Worm (Caenorhabditis elegans): ENCODE results near the gene F53H8.3.

The F53H8.3 gene

DNA sequence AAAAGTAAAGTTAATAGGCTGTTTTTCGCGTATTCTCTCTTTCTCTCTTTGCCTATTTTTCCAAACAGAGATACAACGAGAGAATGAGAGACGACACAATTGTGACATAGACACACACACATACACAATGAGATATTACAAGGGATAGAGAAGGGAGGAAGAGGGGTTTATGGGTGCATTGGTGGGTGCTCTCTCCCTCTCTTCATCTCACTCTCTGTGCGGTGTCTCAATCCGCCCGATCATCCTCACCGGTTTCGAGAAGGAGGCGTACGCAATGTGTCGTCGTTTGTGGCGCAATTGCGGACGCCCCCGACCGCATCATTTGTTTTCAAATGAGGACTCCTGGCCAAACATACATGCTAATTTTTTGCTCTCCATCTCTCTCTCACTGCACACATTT is 11.1 kb downstream of the F53H8.3 start (continued):
- no peak for TF ChIP-seq F37B4.10 (GFP tag; IDR thresholded peaks at IDR 0.05)
- no peak for TF ChIP-seq rec-8 (tag; optimal IDR thresholded peaks at IDR 0.05)
- no peak for TF ChIP-seq nhr-90 (tag; optimal IDR thresholded peaks at IDR 0.05)
- peak; percentile 83 for TF ChIP-seq somi-1 (GFP tag; optimal IDR thresholded peaks at IDR 0.05)
- no peak for TF ChIP-seq nfya-2 (GFP tag; IDR thresholded peaks at IDR 0.05)
- TF ChIP-seq lsl-1 (GFP tag; optimal IDR thresholded peaks at IDR 0.05), result no peak
- no peak for TF ChIP-seq ztf-25 (GFP tag; IDR thresholded peaks at IDR 0.05)
- peak; percentile 68 for TF ChIP-seq mcd-1 (GFP tag; IDR thresholded peaks at IDR 0.05)
- no peak for TF ChIP-seq repo-1 (tag; optimal IDR thresholded peaks at IDR 0.05)
- no peak for TF ChIP-seq ceh-58 (GFP tag; IDR thresholded peaks at IDR 0.05)
- no peak for TF ChIP-seq Y56A3A.18 (GFP tag; IDR thresholded peaks at IDR 0.05)
- no peak for TF ChIP-seq D2030.7 (GFP tag; IDR thresholded peaks at IDR 0.05)
- no peak for TF ChIP-seq F10E7.11 (tag; optimal IDR thresholded peaks at IDR 0.05)
- peak; percentile 37 for TF ChIP-seq ZK185.1 (tag; optimal IDR thresholded peaks at IDR 0.05; ENCODE audit: poor library complexity, severe bottlenecking)
- TF ChIP-seq egrh-3 (GFP tag; IDR thresholded peaks at IDR 0.05), result peak; percentile 62
- 0 out of 2 replicates have a peak, but pooled peaks have one; percentile 41 for TF ChIP-seq ztf-6 (GFP tag; IDR thresholded peaks at IDR 0.05)
- no peak for TF ChIP-seq nfya-1 (tag; optimal IDR thresholded peaks at IDR 0.05; ENCODE audit: borderline replicate concordance, insufficient read depth)
- no peak for TF ChIP-seq pha-4 (tag; optimal IDR thresholded peaks at IDR 0.05)
- no peak for TF ChIP-seq mes-4 (tag; optimal IDR thresholded peaks at IDR 0.05)
- TF ChIP-seq bed-2 (GFP tag; IDR thresholded peaks at IDR 0.05), result 0 out of 2 replicates have a peak, but pooled peaks have one; percentile 42
- TF ChIP-seq dox-1 (GFP tag; IDR thresholded peaks at IDR 0.05), result peak; percentile 49; the same call in 1 of the 2 replicates
- TF ChIP-seq nfyb-1 (GFP tag; IDR thresholded peaks at IDR 0.05), result peak; percentile 80
- no peak for TF ChIP-seq B0261.1 (tag; optimal IDR thresholded peaks at IDR 0.05)
- TF ChIP-seq ztf-18 (tag; optimal IDR thresholded peaks at IDR 0.05), result no peak
- peak; percentile 71 for TF ChIP-seq gei-17 (GFP tag; optimal IDR thresholded peaks at IDR 0.05)
- TF ChIP-seq F33H1.4 (GFP tag; IDR thresholded peaks at IDR 0.05), result no peak
- TF ChIP-seq madf-3 (GFP tag; IDR thresholded peaks at IDR 0.05), result no peak
- peak; percentile 60; the same call in 1 of the 2 replicates for TF ChIP-seq B0336.3 (GFP tag; IDR thresholded peaks at IDR 0.05)
- no peak for TF ChIP-seq ztf-3 (GFP tag; optimal IDR thresholded peaks at IDR 0.05)
- TF ChIP-seq snpc-1.3 (tag; optimal IDR thresholded peaks at IDR 0.05; ENCODE audit: insufficient read depth), result no peak
- TF ChIP-seq Y53G8AR.9 (GFP tag; conservative IDR thresholded peaks at IDR 0.05), result no peak
- peak; percentile 90 for TF ChIP-seq ceh-27 (GFP tag; optimal IDR thresholded peaks at IDR 0.05)
- TF ChIP-seq hmg-20 (GFP tag; IDR thresholded peaks at IDR 0.05), result peak; percentile 63
- TF ChIP-seq F22D6.2 (tag; optimal IDR thresholded peaks at IDR 0.05), result no peak
- TF ChIP-seq sdz-38 (tag; optimal IDR thresholded peaks at IDR 0.05), result no peak
- TF ChIP-seq attf-6 (GFP tag; IDR thresholded peaks at IDR 0.05), result no peak
- TF ChIP-seq nhr-80 (tag; optimal IDR thresholded peaks at IDR 0.05), result peak; percentile 46
- peak; percentile 97 for TF ChIP-seq K12H6.12 (tag; optimal IDR thresholded peaks at IDR 0.05)
- no peak for TF ChIP-seq hrde-1 (tag; optimal IDR thresholded peaks at IDR 0.05; ENCODE audit: borderline replicate concordance)
- TF ChIP-seq lag-1 (GFP tag; IDR thresholded peaks at IDR 0.05), result no peak
- no peak for TF ChIP-seq F57A8.1 (GFP tag; optimal IDR thresholded peaks at IDR 0.05)
- TF ChIP-seq B0019.2 (GFP tag; conservative IDR thresholded peaks at IDR 0.05), result no peak
- TF ChIP-seq lin-26 (GFP tag; IDR thresholded peaks at IDR 0.05), result peak; percentile 59; the same call in 1 of the 2 replicates
- TF ChIP-seq F23B12.7 (tag; optimal IDR thresholded peaks at IDR 0.05; ENCODE audit: insufficient read depth), result peak; percentile 4
- no peak for TF ChIP-seq T07F8.4 (tag; optimal IDR thresholded peaks at IDR 0.05)
- TF ChIP-seq C17E4.6 (GFP tag; IDR thresholded peaks at IDR 0.05), result no peak
- TF ChIP-seq C06A6.2 (GFP tag; conservative IDR thresholded peaks at IDR 0.05), result peak; percentile 59
- TF ChIP-seq hsf-1 (GFP tag; IDR thresholded peaks at IDR 0.05), result 0 out of 2 replicates have a peak, but pooled peaks have one; percentile 42
